Worm (Caenorhabditis elegans): ENCODE results near the gene sri-20.

DNA sequence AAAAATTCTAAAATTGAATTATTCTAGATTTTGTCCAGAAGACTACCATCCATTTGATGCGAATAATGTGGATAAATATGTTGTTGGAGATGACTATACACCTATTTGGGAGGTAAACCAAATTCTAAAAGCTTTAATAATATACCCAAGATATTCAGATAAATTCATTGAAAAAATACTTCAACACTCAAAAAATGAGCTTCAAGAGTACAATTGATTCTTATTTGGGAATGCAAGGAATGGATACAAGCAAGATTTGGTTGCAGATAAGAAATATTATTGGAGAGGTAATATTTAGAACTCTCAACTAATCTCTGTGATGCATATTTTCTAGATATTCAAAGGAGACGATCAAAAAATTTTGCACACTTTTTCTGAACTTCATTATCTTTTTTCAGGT lies 8.2 kb upstream of the sri-20 start:
- TF ChIP-seq ama-1 (optimal IDR thresholded peaks at IDR 0.05): no peak
- TF ChIP-seq B0310.2 (tag; optimal IDR thresholded peaks at IDR 0.05): no peak
- no peak for TF ChIP-seq scrt-1 (GFP tag; IDR thresholded peaks at IDR 0.05)
- TF ChIP-seq aly-1 (tag; optimal IDR thresholded peaks at IDR 0.05): no peak
- no peak for TF ChIP-seq tra-4 (tag; optimal IDR thresholded peaks at IDR 0.05)
